Worm (Caenorhabditis elegans): ENCODE results near the gene mrp-8.

The mrp-8 gene

DNA sequence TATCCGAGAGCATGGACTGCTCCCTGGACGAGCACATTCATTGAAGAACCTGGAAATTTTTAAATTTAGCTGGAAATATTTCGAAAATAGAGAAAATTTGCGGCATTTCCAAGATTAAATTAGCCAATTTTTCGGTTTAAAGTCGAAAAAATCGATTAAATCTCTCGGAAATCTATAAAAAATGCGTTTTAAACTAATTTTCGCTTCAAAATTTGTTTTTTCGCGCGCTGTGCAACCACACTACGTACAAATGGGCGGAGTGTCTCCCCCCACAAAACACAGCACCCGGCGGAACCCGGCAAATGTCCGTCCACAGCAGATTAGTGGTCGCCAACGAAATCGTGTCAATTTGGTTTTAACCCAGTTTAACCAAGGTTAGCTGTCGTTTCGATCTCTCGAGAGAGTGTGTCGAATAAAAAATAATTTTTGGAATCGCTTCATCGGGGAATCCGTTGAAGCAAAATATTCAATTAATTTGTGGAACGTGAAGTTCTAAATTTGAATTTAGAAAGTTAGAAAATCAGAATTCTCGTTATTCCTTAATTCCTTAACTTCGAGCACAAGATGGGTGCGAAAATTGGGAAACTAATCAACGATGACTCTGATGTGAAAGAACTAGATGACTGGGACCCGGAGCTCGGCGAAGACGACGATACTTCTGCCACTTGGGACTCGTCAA is 52.7 kb downstream of the mrp-8 start, which contains the start of the genes tim-1 and Y75B8A.23:
tim-1 (minus strand) TSS at position 51 of the 679 bp plus-strand sequence.
Y75B8A.23 (plus strand) TSS at position 547 of the 679 bp plus-strand sequence.
- TF ChIP-seq W03F9.2 (tag; optimal IDR thresholded peaks at IDR 0.05): peak; percentile 95
- peak; percentile 27 for TF ChIP-seq him-1 (tag; optimal IDR thresholded peaks at IDR 0.05)
- TF ChIP-seq dao-5 (tag; optimal IDR thresholded peaks at IDR 0.05): peak; percentile 30

DNA sequence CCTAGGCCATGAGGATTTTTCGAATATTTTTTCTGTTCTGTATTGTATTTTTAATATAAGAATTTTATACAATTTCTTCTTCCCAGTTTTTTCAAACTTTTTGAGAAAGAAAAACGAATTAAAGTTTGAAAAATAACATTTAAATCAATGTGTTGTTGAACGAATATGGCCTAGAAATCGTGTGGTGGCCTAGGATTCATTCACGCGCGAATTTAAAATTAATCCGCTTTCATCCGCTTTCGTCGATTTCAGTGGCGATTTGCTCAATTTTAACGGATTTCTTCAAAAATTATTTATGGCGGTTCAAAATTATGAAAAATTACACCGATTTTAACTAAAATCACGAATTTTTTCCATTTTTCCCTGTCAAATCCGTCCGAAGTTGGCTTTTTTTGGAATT is 55.7 kb downstream of the mrp-8 start:
- TF ChIP-seq dao-5 (tag; optimal IDR thresholded peaks at IDR 0.05): no peak
- TF ChIP-seq him-1 (tag; optimal IDR thresholded peaks at IDR 0.05): no peak
- no peak for TF ChIP-seq W03F9.2 (tag; optimal IDR thresholded peaks at IDR 0.05)

DNA sequence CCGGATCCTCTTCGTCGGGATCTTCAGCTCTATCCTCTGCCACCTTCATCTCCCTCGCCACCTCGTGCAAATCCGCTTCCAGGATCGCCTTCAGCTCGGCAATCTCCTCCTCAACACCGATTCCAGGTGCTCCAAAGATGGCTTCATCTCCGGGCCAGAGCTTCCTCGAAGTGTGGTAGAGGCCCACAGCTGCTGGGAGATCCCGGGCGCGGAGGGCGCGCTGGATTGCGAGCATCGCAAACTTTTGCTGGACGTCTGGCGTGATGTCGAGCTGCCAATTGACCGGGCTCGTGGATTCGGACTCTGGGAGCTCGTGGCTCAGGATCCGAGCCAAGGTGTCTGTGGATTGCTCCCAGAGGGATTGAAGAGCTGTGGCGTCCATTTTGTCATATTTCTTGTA is 57.4 kb downstream of the mrp-8 start:
- TF ChIP-seq W03F9.2 (tag; optimal IDR thresholded peaks at IDR 0.05) (no peak), him-1 (tag; optimal IDR thresholded peaks at IDR 0.05) (no peak), dao-5 (tag; optimal IDR thresholded peaks at IDR 0.05) (no peak)

DNA sequence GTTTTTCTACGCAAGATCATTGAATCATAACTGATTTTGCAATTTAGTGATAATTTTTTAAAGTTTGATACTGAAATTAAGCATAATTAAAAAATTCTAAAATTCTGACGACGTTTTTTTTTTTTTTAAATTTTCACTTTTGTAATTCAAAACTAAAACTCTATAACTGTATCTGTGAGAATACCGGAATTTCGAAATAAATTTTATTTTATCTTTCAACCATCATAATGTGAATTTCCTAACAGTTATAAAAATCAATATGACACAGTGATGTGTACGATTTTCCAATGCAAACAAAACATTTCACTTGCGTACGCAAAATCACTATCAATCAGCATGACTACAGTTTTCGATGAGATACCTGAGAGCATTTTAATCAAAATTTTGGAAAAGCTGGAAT is 67.1 kb downstream of the mrp-8 start, which contains the start of the genes grl-15 and fbxa-89:
grl-15 (minus strand) TSS at position 101 of the 400 bp plus-strand sequence.
fbxa-89 (plus strand) TSS at position 271 of the 400 bp plus-strand sequence.
- TF ChIP-seq dao-5 (tag; optimal IDR thresholded peaks at IDR 0.05): no peak
- TF ChIP-seq him-1 (tag; optimal IDR thresholded peaks at IDR 0.05): no peak
- no peak for TF ChIP-seq W03F9.2 (tag; optimal IDR thresholded peaks at IDR 0.05)

DNA sequence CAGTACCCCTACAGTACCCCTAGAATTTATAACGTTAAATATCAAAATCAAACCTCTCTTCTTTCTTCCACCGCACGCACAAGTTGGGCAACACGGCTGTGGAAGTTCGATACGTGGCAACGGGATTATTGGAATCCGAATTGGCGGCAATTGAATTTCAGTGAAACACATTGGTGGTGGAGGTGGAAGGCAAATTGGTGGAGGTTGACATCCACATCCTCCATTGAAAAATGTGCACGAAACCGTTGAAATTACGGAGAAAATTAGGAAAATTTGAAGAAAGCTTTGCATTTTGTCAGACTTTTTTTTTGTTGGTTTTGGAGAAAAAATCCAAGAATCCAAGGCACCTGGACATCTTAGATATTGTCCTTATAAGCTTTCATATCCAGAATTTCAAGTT is 67.6 kb downstream of the mrp-8 start:
- TF ChIP-seq him-1 (tag; optimal IDR thresholded peaks at IDR 0.05): no peak

DNA sequence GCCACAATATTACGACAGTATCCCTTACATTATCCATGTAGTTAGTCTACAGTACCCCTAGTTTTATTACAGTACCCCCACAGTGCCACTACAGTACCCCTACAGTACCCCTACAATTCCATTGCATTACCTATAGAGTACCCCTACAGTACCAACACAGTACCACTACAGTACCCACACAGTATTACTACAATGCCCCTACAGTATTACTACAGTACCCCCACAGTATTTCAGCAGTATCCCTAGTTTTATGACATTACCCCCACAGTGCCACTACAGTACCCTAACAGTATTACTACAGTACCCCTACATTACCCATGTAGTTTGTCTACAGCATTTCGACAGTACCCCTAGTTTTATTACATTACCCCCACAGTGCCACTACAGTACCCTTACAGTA is 69.5 kb downstream of the mrp-8 start:
- TF ChIP-seq dao-5 (tag; optimal IDR thresholded peaks at IDR 0.05): no peak
- TF ChIP-seq W03F9.2 (tag; optimal IDR thresholded peaks at IDR 0.05): no peak
- no peak for TF ChIP-seq him-1 (tag; optimal IDR thresholded peaks at IDR 0.05)

All from whole organism, L4/young adult.